Worm (Caenorhabditis elegans) whole organism, L4/young adult: ENCODE data around the gene sdz-31.

Experiments
- W03F9.2 ChIP-seq: fragments of 150-350 bp; optimal IDR thresholded peaks from 2 replicates; lab custom pipeline; 2014; ENCODE audit warnings: missing biosample characterization, missing genetic modification characterization
- dao-5 ChIP-seq: sonication (generic microtip); optimal IDR thresholded peaks from 2 replicates; lab custom pipeline; 2016; ENCODE audit warnings: missing genotype, missing genetic modification characterization, moderate library complexity, missing compliant biosample characterization
- him-1 ChIP-seq: sonication (generic microtip); optimal IDR thresholded peaks from 2 replicates; lab custom pipeline; 2016; ENCODE audit warnings: missing genotype, missing genetic modification reagents, missing genetic modification characterization, missing compliant biosample characterization

DNA sequence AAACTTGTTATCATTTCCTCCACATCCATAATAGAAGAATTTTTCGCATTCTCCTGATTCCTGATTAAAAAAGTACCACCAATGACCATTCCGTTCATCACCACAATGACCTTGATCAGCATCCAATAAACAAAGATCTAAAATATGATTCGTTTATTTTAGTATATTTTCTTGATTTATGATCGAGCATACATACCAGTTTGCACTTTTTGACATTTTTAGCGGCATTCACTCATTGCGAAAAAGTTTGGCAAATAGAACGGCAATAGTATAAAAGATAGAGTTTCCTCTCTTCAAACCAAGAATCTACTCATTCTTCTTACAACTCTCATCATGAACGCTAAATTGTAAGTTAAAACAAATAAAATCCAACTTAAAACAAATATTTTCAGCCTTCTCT, 33.9 kb downstream of the sdz-31 start, which contains the start of gene fipr-10:
- TF ChIP-seq dao-5 (tag; lab: Kevin White, UChicago) (no peak), him-1 (tag; lab: Kevin White, UChicago) (no peak), W03F9.2 (tag; lab: Kevin White, UChicago) (no peak)
